Worm (Caenorhabditis elegans): ENCODE measurements around the gene K11D12.14.

Gene K11D12.14

ce11 chrV:5049333-5049942, at the start of gene K11D12.14, which contains the start of gene pqn-51:
K11D12.14 (plus strand) TSS chrV:5049636.
pqn-51 (plus strand) TSS chrV:5049607.
- TF ChIP-seq him-1 (tag; optimal IDR thresholded peaks at IDR 0.05) (peak; percentile 80), dao-5 (tag; optimal IDR thresholded peaks at IDR 0.05) (no peak), W03F9.2 (tag; optimal IDR thresholded peaks at IDR 0.05) (peak; percentile 0)

- TF ChIP-seq W03F9.2 (tag; optimal IDR thresholded peaks at IDR 0.05) (no peak), him-1 (tag; optimal IDR thresholded peaks at IDR 0.05) (no peak), dao-5 (tag; optimal IDR thresholded peaks at IDR 0.05) (no peak)
These were observed 49.0 kb upstream of the K11D12.14 start, which contains the start of gene ugt-7 for ce11 chrV:5000406-5000805. ugt-7 (minus strand) TSS chrV:5000566.

ce11 chrV:5001386-5001785, 48.0 kb upstream of the K11D12.14 start, which contains the start of gene srr-8:
srr-8 (plus strand) TSS chrV:5001686.
- TF ChIP-seq W03F9.2 (tag; optimal IDR thresholded peaks at IDR 0.05) (no peak), him-1 (tag; optimal IDR thresholded peaks at IDR 0.05) (no peak), dao-5 (tag; optimal IDR thresholded peaks at IDR 0.05) (no peak)

ce11 chrV:5012193-5012853, 37.1 kb upstream of the K11D12.14 start, which contains the start of gene srr-6:
srr-6 (plus strand) TSS chrV:5012803.
- no peak for TF ChIP-seq dao-5 (tag; optimal IDR thresholded peaks at IDR 0.05)
- no peak for TF ChIP-seq him-1 (tag; optimal IDR thresholded peaks at IDR 0.05)
- no peak for TF ChIP-seq W03F9.2 (tag; optimal IDR thresholded peaks at IDR 0.05)

ce11 chrV:5016728-5017127, 32.7 kb upstream of the K11D12.14 start:
- TF ChIP-seq him-1 (tag; optimal IDR thresholded peaks at IDR 0.05) (no peak), W03F9.2 (tag; optimal IDR thresholded peaks at IDR 0.05) (no peak), dao-5 (tag; optimal IDR thresholded peaks at IDR 0.05) (no peak)

- TF ChIP-seq him-1 (tag; optimal IDR thresholded peaks at IDR 0.05) (no peak), W03F9.2 (tag; optimal IDR thresholded peaks at IDR 0.05) (no peak), dao-5 (tag; optimal IDR thresholded peaks at IDR 0.05) (no peak)
These were observed 31.4 kb upstream of the K11D12.14 start for ce11 chrV:5018067-5018466.

- TF ChIP-seq dao-5 (tag; optimal IDR thresholded peaks at IDR 0.05): no peak
- no peak for TF ChIP-seq him-1 (tag; optimal IDR thresholded peaks at IDR 0.05)
- no peak for TF ChIP-seq W03F9.2 (tag; optimal IDR thresholded peaks at IDR 0.05)
These were observed 30.6 kb upstream of the K11D12.14 start, which contains the start of gene srr-4 for ce11 chrV:5018810-5019274. srr-4 (plus strand) TSS chrV:5019224.

ce11 chrV:5023355-5023754, 26.1 kb upstream of the K11D12.14 start:
- TF ChIP-seq W03F9.2 (tag; optimal IDR thresholded peaks at IDR 0.05) (no peak), him-1 (tag; optimal IDR thresholded peaks at IDR 0.05) (no peak), dao-5 (tag; optimal IDR thresholded peaks at IDR 0.05) (no peak)

ce11 chrV:5026438-5026837, 23.0 kb upstream of the K11D12.14 start:
- no peak for TF ChIP-seq him-1 (tag; optimal IDR thresholded peaks at IDR 0.05)
- no peak for TF ChIP-seq W03F9.2 (tag; optimal IDR thresholded peaks at IDR 0.05)
- TF ChIP-seq dao-5 (tag; optimal IDR thresholded peaks at IDR 0.05): no peak

ce11 chrV:5027640-5028039, 21.8 kb upstream of the K11D12.14 start, which contains the start of gene cpt-4:
cpt-4 (minus strand) TSS chrV:5027723.
- TF ChIP-seq dao-5 (tag; optimal IDR thresholded peaks at IDR 0.05) (no peak), him-1 (tag; optimal IDR thresholded peaks at IDR 0.05) (no peak), W03F9.2 (tag; optimal IDR thresholded peaks at IDR 0.05) (no peak)

- TF ChIP-seq dao-5 (tag; optimal IDR thresholded peaks at IDR 0.05): no peak
- TF ChIP-seq W03F9.2 (tag; optimal IDR thresholded peaks at IDR 0.05): no peak
- no peak for TF ChIP-seq him-1 (tag; optimal IDR thresholded peaks at IDR 0.05)
These were observed 19.2 kb upstream of the K11D12.14 start for ce11 chrV:5030212-5030611.

ce11 chrV:5030715-5031114, 18.7 kb upstream of the K11D12.14 start, which contains the start of gene swt-7:
swt-7 (minus strand) TSS chrV:5030815.
- TF ChIP-seq W03F9.2 (tag; optimal IDR thresholded peaks at IDR 0.05) (no peak), dao-5 (tag; optimal IDR thresholded peaks at IDR 0.05) (no peak), him-1 (tag; optimal IDR thresholded peaks at IDR 0.05) (no peak)

- no peak for TF ChIP-seq W03F9.2 (tag; optimal IDR thresholded peaks at IDR 0.05)
- TF ChIP-seq dao-5 (tag; optimal IDR thresholded peaks at IDR 0.05): no peak
- TF ChIP-seq him-1 (tag; optimal IDR thresholded peaks at IDR 0.05): no peak
These were observed 17.7 kb upstream of the K11D12.14 start for ce11 chrV:5031764-5032163.

- TF ChIP-seq W03F9.2 (tag; optimal IDR thresholded peaks at IDR 0.05): no peak
- TF ChIP-seq him-1 (tag; optimal IDR thresholded peaks at IDR 0.05): no peak
- TF ChIP-seq dao-5 (tag; optimal IDR thresholded peaks at IDR 0.05): no peak
These were observed 17.3 kb upstream of the K11D12.14 start for ce11 chrV:5032176-5032575.

Data from whole organism, L4/young adult.